Worm (Caenorhabditis elegans) whole organism, mixed stage, embryonic: ENCODE measurements around the gene glr-2.

ENCODE experiments used
- M03D4.4 ChIP-seq: sonication (generic microtip); optimal IDR thresholded peaks from 2 replicates; lab custom pipeline; 2017; ENCODE audit warnings: mild to moderate bottlenecking, missing genetic modification characterization, missing compliant biosample characterization
- bed-3 ChIP-seq: fragments of 200-800 bp; sonication (Bioruptor generic); optimal IDR thresholded peaks from 3 replicates; lab custom pipeline; 2018; ENCODE audit warnings: mild to moderate bottlenecking, missing genetic modification characterization, moderate library complexity, missing compliant biosample characterization
- blmp-1 ChIP-seq: fragments of 150-350 bp; optimal IDR thresholded peaks from 2 replicates; lab custom pipeline; 2014; ENCODE audit warnings: missing biosample characterization, missing genetic modification characterization
- ceh-39 ChIP-seq: fragments of 150-350 bp; optimal IDR thresholded peaks from 2 replicates; lab custom pipeline; 2014; ENCODE audit warnings: missing biosample characterization, missing genetic modification characterization
- ceh-43 ChIP-seq: fragments of 200-800 bp; sonication (Bioruptor generic); optimal IDR thresholded peaks from 2 replicates; lab custom pipeline; 2018; ENCODE audit warnings: mild to moderate bottlenecking, missing genetic modification characterization, moderate library complexity, missing compliant biosample characterization
- ceh-83 ChIP-seq: fragments of 200-800 bp; sonication (Bioruptor generic); optimal IDR thresholded peaks from 2 replicates; lab custom pipeline; 2018; ENCODE audit warnings: mild to moderate bottlenecking, missing genetic modification characterization, missing compliant biosample characterization
- ces-1 ChIP-seq: fragments of 150-350 bp; optimal IDR thresholded peaks from 2 replicates; lab custom pipeline; 2014; ENCODE audit warnings: missing biosample characterization, missing genetic modification reagents, missing genetic modification characterization
- cnd-1 ChIP-seq: fragments of 200-800 bp; sonication (Bioruptor generic); optimal IDR thresholded peaks from 2 replicates; lab custom pipeline; 2018; ENCODE audit warnings: mild to moderate bottlenecking, missing genetic modification characterization, missing compliant biosample characterization
- drap-1 ChIP-seq: fragments of 200-800 bp; sonication (Bioruptor generic); optimal IDR thresholded peaks from 3 replicates; lab custom pipeline; 2018; ENCODE audit warnings: mild to moderate bottlenecking, missing genetic modification characterization, missing compliant biosample characterization
- elt-1 ChIP-seq: sonication (generic microtip); optimal IDR thresholded peaks from 2 replicates; lab custom pipeline; 2017; ENCODE audit warnings: missing genetic modification characterization, mild to moderate bottlenecking, missing compliant biosample characterization, antibody characterized with exemption, moderate library complexity, borderline replicate concordance; ENCODE audit not compliant: insufficient read depth
- elt-3 ChIP-seq: fragments of 150-350 bp; optimal IDR thresholded peaks from 2 replicates; lab custom pipeline; 2014; ENCODE audit warnings: missing biosample characterization, missing genetic modification characterization
- flh-1 ChIP-seq: fragments of 200-800 bp; sonication (Bioruptor generic); optimal IDR thresholded peaks from 2 replicates; lab custom pipeline; 2018; ENCODE audit warnings: mild to moderate bottlenecking, missing genetic modification characterization, moderate library complexity, missing compliant biosample characterization
- ham-2 ChIP-seq: fragments of 200-800 bp; sonication (Bioruptor generic); optimal IDR thresholded peaks from 2 replicates; lab custom pipeline; 2018; ENCODE audit warnings: mild to moderate bottlenecking, missing genetic modification characterization, missing compliant biosample characterization
- hlh-1 ChIP-seq: fragments of 150-350 bp; optimal IDR thresholded peaks from 2 replicates; lab custom pipeline; 2014; ENCODE audit warnings: missing biosample characterization, missing genetic modification reagents, missing genetic modification characterization
- lin-13 ChIP-seq: fragments of 150-350 bp; optimal IDR thresholded peaks from 2 replicates; lab custom pipeline; 2014; ENCODE audit warnings: missing biosample characterization, missing genetic modification characterization
- lin-32 ChIP-seq: fragments of 200-800 bp; sonication (Bioruptor generic); optimal IDR thresholded peaks from 2 replicates; lab custom pipeline; 2018; ENCODE audit warnings: mild to moderate bottlenecking, missing genetic modification characterization, missing compliant biosample characterization
- lsy-2 ChIP-seq: fragments of 150-350 bp; optimal IDR thresholded peaks from 2 replicates; lab custom pipeline; 2014; ENCODE audit warnings: missing biosample characterization, missing genetic modification characterization
- mab-5 ChIP-seq: fragments of 150-350 bp; optimal IDR thresholded peaks from 2 replicates; lab custom pipeline; 2014; ENCODE audit warnings: missing biosample characterization, missing genetic modification characterization
- mep-1 ChIP-seq: fragments of 150-350 bp; optimal IDR thresholded peaks from 2 replicates; lab custom pipeline; 2017; ENCODE audit warnings: missing biosample characterization, missing genetic modification reagents, missing genetic modification characterization, inconsistent platforms
- mls-2 ChIP-seq: sonication (generic microtip); optimal IDR thresholded peaks from 2 replicates; lab custom pipeline; 2016; ENCODE audit warnings: mild to moderate bottlenecking, missing genetic modification characterization, moderate library complexity, missing compliant biosample characterization
- nhr-12 ChIP-seq: fragments of 150-350 bp; optimal IDR thresholded peaks from 2 replicates; lab custom pipeline; 2014; ENCODE audit warnings: missing biosample characterization, missing genetic modification characterization
- nhr-2 ChIP-seq: fragments of 150-350 bp; optimal IDR thresholded peaks from 2 replicates; lab custom pipeline; 2014; ENCODE audit warnings: missing biosample characterization, missing genetic modification characterization
- nhr-237 ChIP-seq: fragments of 150-350 bp; optimal IDR thresholded peaks from 2 replicates; lab custom pipeline; 2014; ENCODE audit warnings: missing biosample characterization, missing genetic modification characterization
- nhr-28 ChIP-seq: fragments of 150-350 bp; optimal IDR thresholded peaks from 2 replicates; lab custom pipeline; 2014; ENCODE audit warnings: missing biosample characterization, missing genetic modification characterization
- nhr-76 ChIP-seq: sonication (generic microtip); optimal IDR thresholded peaks from 2 replicates; lab custom pipeline; 2017; ENCODE audit warnings: missing biosample characterization, missing genetic modification characterization
- pha-4 ChIP-seq: fragments of 150-350 bp; optimal IDR thresholded peaks from 2 replicates; lab custom pipeline; 2018; ENCODE audit warnings: missing biosample characterization, missing genetic modification reagents, missing genetic modification characterization
- sem-2 ChIP-seq: fragments of 200-800 bp; sonication (Bioruptor generic); optimal IDR thresholded peaks from 2 replicates; lab custom pipeline; 2018; ENCODE audit warnings: mild to moderate bottlenecking, missing genetic modification characterization, missing compliant biosample characterization
- snpc-4 ChIP-seq: fragments of 150-350 bp; optimal IDR thresholded peaks from 2 replicates; lab custom pipeline; 2014; ENCODE audit warnings: missing biosample characterization, missing genetic modification characterization
- sptf-1 ChIP-seq: sonication (generic microtip); optimal IDR thresholded peaks from 2 replicates; lab custom pipeline; 2017; ENCODE audit warnings: mild to moderate bottlenecking, missing genetic modification characterization, moderate library complexity, missing compliant biosample characterization
- tbx-8 ChIP-seq: fragments of 200-800 bp; sonication (Bioruptor generic); optimal IDR thresholded peaks from 2 replicates; lab custom pipeline; 2018; ENCODE audit warnings: mild to moderate bottlenecking, missing genetic modification characterization, moderate library complexity, missing compliant biosample characterization
- unc-120 ChIP-seq: sonication (generic microtip); optimal IDR thresholded peaks from 2 replicates; lab custom pipeline; 2017; ENCODE audit warnings: missing genetic modification characterization, missing compliant biosample characterization; ENCODE audit not compliant: poor library complexity, severe bottlenecking
- unc-39 ChIP-seq: fragments of 150-350 bp; optimal IDR thresholded peaks from 2 replicates; lab custom pipeline; 2014; ENCODE audit warnings: missing biosample characterization, missing genetic modification characterization
- unc-62 ChIP-seq: fragments of 150-350 bp; optimal IDR thresholded peaks from 2 replicates; lab custom pipeline; 2014; ENCODE audit warnings: missing biosample characterization, missing genetic modification reagents, missing genetic modification characterization
- zip-8 ChIP-seq: fragments of 150-350 bp; optimal IDR thresholded peaks from 2 replicates; lab custom pipeline; 2014; ENCODE audit warnings: missing biosample characterization, missing genetic modification characterization

Gene glr-2

ce11 chrIII:7144749-7145148 is at the start of gene glr-2:
glr-2 (minus strand) TSS chrIII:7144959.
- TF ChIP-seq ceh-39 (no peak), cnd-1 (tag; lab: Kevin White, UChicago) (no peak), ces-1 (GFP tag; lab: Kevin White, UChicago) (peak; percentile 72), snpc-4 (tag; lab: Kevin White, UChicago) (no peak), mab-5 (tag; lab: Kevin White, UChicago) (no peak), pha-4 (tag; lab: Kevin White, UChicago) (no peak)

- TF ChIP-seq unc-120 (tag; lab: Kevin White, UChicago) (no peak), unc-39 (tag; lab: Kevin White, UChicago) (no peak), flh-1 (GFP tag; lab: Kevin White, UChicago) (no peak), lin-32 (no peak), cnd-1 (tag; lab: Kevin White, UChicago) (no peak), elt-3 (tag; lab: Kevin White, UChicago) (no peak), nhr-76 (tag; lab: Kevin White, UChicago) (no peak), pha-4 (tag; lab: Kevin White, UChicago) (no peak), zip-8 (tag; lab: Kevin White, UChicago) (no peak), blmp-1 (tag; lab: Kevin White, UChicago) (no peak), ham-2 (GFP tag; lab: Kevin White, UChicago) (no peak), ces-1 (GFP tag; lab: Kevin White, UChicago) (no peak), nhr-28 (tag; lab: Kevin White, UChicago) (no peak), mls-2 (tag; lab: Kevin White, UChicago) (no peak), unc-62 (GFP tag; lab: Kevin White, UChicago) (no peak), sptf-1 (tag; lab: Kevin White, UChicago) (no peak)
Measured at ce11 chrIII:7192942-7193665, 48.3 kb upstream of the glr-2 start, which contains the start of gene mec-14. mec-14 (minus strand) TSS chrIII:7192992.

ce11 chrIII:7189581-7190128 is 44.9 kb upstream of the glr-2 start, which contains the start of gene rps-21:
rps-21 (minus strand) TSS chrIII:7189631.
- no peak for TF ChIP-seq mls-2 (tag; lab: Kevin White, UChicago)
- TF ChIP-seq lin-13 (tag; lab: Kevin White, UChicago), result peak; percentile 16
- peak; percentile 54 for TF ChIP-seq pha-4 (tag; lab: Kevin White, UChicago)
- TF ChIP-seq ham-2 (GFP tag; lab: Kevin White, UChicago), result no peak
- peak; percentile 82 for TF ChIP-seq lsy-2 (tag; lab: Kevin White, UChicago)
- peak; percentile 92 for TF ChIP-seq ces-1 (GFP tag; lab: Kevin White, UChicago)
- TF ChIP-seq ceh-83 (GFP tag; lab: Kevin White, UChicago), result no peak
- no peak for TF ChIP-seq elt-3 (tag; lab: Kevin White, UChicago)
- no peak for TF ChIP-seq bed-3
- TF ChIP-seq M03D4.4, result no peak
- TF ChIP-seq sptf-1 (tag; lab: Kevin White, UChicago), result peak; percentile 26
- TF ChIP-seq nhr-28 (tag; lab: Kevin White, UChicago), result no peak
- peak; percentile 3 for TF ChIP-seq unc-62 (GFP tag; lab: Kevin White, UChicago)
- TF ChIP-seq nhr-2 (tag; lab: Kevin White, UChicago), result no peak
- no peak for TF ChIP-seq ceh-43 (GFP tag; lab: Kevin White, UChicago)
- no peak for TF ChIP-seq sem-2
- TF ChIP-seq unc-39 (tag; lab: Kevin White, UChicago), result no peak
- peak; percentile 87 for TF ChIP-seq mep-1 (tag; lab: Kevin White, UChicago)
- no peak for TF ChIP-seq tbx-8 (GFP tag; lab: Kevin White, UChicago)
- TF ChIP-seq mab-5 (tag; lab: Kevin White, UChicago), result no peak
- peak; percentile 73 for TF ChIP-seq ceh-39
- no peak for TF ChIP-seq lin-32
- TF ChIP-seq unc-120 (tag; lab: Kevin White, UChicago), result peak; percentile 6
- no peak for TF ChIP-seq drap-1 (GFP tag; lab: Kevin White, UChicago)
- peak; percentile 85 for TF ChIP-seq nhr-237 (tag; lab: Kevin White, UChicago)
- no peak for TF ChIP-seq elt-1 (tag; lab: Kevin White, UChicago)
- TF ChIP-seq hlh-1 (tag; lab: Kevin White, UChicago), result no peak
- TF ChIP-seq cnd-1 (tag; lab: Kevin White, UChicago), result no peak
- no peak for TF ChIP-seq nhr-12 (tag; lab: Kevin White, UChicago)
